Fruit fly (Drosophila melanogaster) Kc167 (cell line): Measurements from ENCODE around the gene CG42300.

Source experiments
- Myc ChIP-seq: fragments of >200 bp; optimal IDR thresholded peaks from 2 replicates; lab custom pipeline; 2017; ENCODE audit warnings: missing external identifiers
- Sin3A ChIP-seq: fragments of >200 bp; optimal IDR thresholded peaks from 2 replicates; lab custom pipeline; 2018; ENCODE audit warnings: missing external identifiers
- h ChIP-seq: fragments of >200 bp; optimal IDR thresholded peaks from 3 replicates; lab custom pipeline; 2018; ENCODE audit warnings: missing external identifiers
- insv ChIP-seq: fragments of >200 bp; optimal IDR thresholded peaks from 3 replicates; lab custom pipeline; 2018; ENCODE audit warnings: missing external identifiers
- psq ChIP-seq: fragments of >200 bp; optimal IDR thresholded peaks from 2 replicates; lab custom pipeline; 2017; ENCODE audit warnings: missing external identifiers

- TF ChIP-seq Myc (no peak), insv (lab: Kevin White, UChicago) (no peak), Sin3A (lab: Kevin White, UChicago) (no peak), h (lab: Kevin White, UChicago) (no peak), psq (lab: Kevin White, UChicago) (no peak)
Observed at dm6 chrX:15594230-15594857, 38.5 kb upstream of the CG42300 start.
